Fruit fly (Drosophila melanogaster) whole organism, larva: ENCODE measurements around the gene Wdr24.

Source experiments
- noc ChIP-seq: fragments of 200-800 bp; sonication (Bioruptor generic); optimal IDR thresholded peaks from 3 replicates; lab custom pipeline; 2019; ENCODE audit warnings: missing biosample characterization, mild to moderate bottlenecking, missing genetic modification characterization, moderate library complexity

The Wdr24 gene

dm6 chr3R:29692009-29692641, 52.8 kb downstream of the Wdr24 start, which contains the start of gene dmrt99B:
Gene dmrt99B (plus strand): TSS chr3R:29692591.
- no peak for TF ChIP-seq noc (tag; lab: Kevin White, UChicago)
